Worm (Caenorhabditis elegans) whole organism, L4 larva: ENCODE results near the gene C07A9.10.

Experiments
- lsy-2 ChIP-seq, 2 experiments: fragments of 150-350 bp in 1 of 2; sonication (generic microtip) in 1 of 2; optimal IDR thresholded peaks; 2 replicates each; lab custom pipeline; 2014 to 2017; ENCODE audit warnings: missing biosample characterization in 2 of 2, missing genetic modification characterization in 2 of 2
- rbr-2 ChIP-seq: sonication (generic microtip); optimal IDR thresholded peaks from 2 replicates; lab custom pipeline; 2016; ENCODE audit warnings: missing genotype, missing genetic modification characterization, missing compliant biosample characterization

- no peak for TF ChIP-seq rbr-2 (tag; lab: Kevin White, UChicago)
- no peak for TF ChIP-seq lsy-2 (tag; optimal IDR thresholded peaks at IDR 0.05; lab: Kevin White, UChicago)
Observed at ce11 chrIII:9655802-9656201, 30.1 kb downstream of the C07A9.10 start, which contains the start of gene C15H7.4.
